Worm (Caenorhabditis elegans) whole organism, L2 larva: ENCODE measurements around the gene C08E8.4.
"Not testable (repeated sequence)": the region's sequence is repeated elsewhere in the genome, so short reads cannot be mapped to it uniquely, and the experiment has no call there.

Experiments used
- C34F6.9 ChIP-seq: fragments of 150-350 bp; optimal IDR thresholded peaks from 2 replicates; lab custom pipeline; 2014; ENCODE audit warnings: missing biosample characterization, missing genetic modification characterization
- F13H6.1 ChIP-seq: sonication (generic microtip); optimal IDR thresholded peaks from 2 replicates; lab custom pipeline; 2016; ENCODE audit warnings: missing genetic modification characterization, missing compliant biosample characterization
- R02D3.7 ChIP-seq: fragments of 150-350 bp; optimal IDR thresholded peaks from 2 replicates; lab custom pipeline; 2014; ENCODE audit warnings: missing biosample characterization, missing genetic modification characterization
- Y55F3AM.14 ChIP-seq: fragments of 200-800 bp; sonication (Bioruptor generic); optimal IDR thresholded peaks from 2 replicates; lab custom pipeline; 2018; ENCODE audit warnings: mild to moderate bottlenecking, missing genetic modification characterization, missing compliant biosample characterization
- ZK546.5 ChIP-seq: sonication (generic microtip); optimal IDR thresholded peaks from 2 replicates; lab custom pipeline; 2017; ENCODE audit warnings: missing biosample characterization, missing genetic modification characterization
- alr-1 ChIP-seq: fragments of 150-350 bp; optimal IDR thresholded peaks from 2 replicates; lab custom pipeline; 2014; ENCODE audit warnings: missing biosample characterization, missing genetic modification characterization
- ama-1 ChIP-seq: fragments of 150-350 bp; optimal IDR thresholded peaks from 2 replicates; lab custom pipeline; 2018; ENCODE audit warnings: inconsistent platforms
- blmp-1 ChIP-seq: sonication (generic microtip); optimal IDR thresholded peaks from 2 replicates; lab custom pipeline; 2017; ENCODE audit warnings: missing genetic modification characterization, mild to moderate bottlenecking, missing compliant biosample characterization, antibody characterized with exemption, moderate library complexity; ENCODE audit not compliant: insufficient read depth
- ceh-16 ChIP-seq: fragments of 150-350 bp; optimal IDR thresholded peaks from 2 replicates; lab custom pipeline; 2014; ENCODE audit warnings: missing biosample characterization, missing genetic modification characterization
- ceh-82 ChIP-seq: fragments of 150-350 bp; optimal IDR thresholded peaks from 2 replicates; lab custom pipeline; 2014; ENCODE audit warnings: missing biosample characterization, missing genetic modification characterization
- crh-2 ChIP-seq: sonication (generic microtip); optimal IDR thresholded peaks from 2 replicates; lab custom pipeline; 2017; ENCODE audit warnings: missing biosample characterization, missing genetic modification characterization
- dmd-4 ChIP-seq: sonication (generic microtip); optimal IDR thresholded peaks from 2 replicates; lab custom pipeline; 2017; ENCODE audit warnings: missing biosample characterization, missing genetic modification characterization
- egl-27 ChIP-seq: sonication (generic microtip); optimal IDR thresholded peaks from 3 replicates; lab custom pipeline; 2017; ENCODE audit warnings: missing biosample characterization, missing genetic modification reagents, missing genetic modification characterization
- fos-1 ChIP-seq: fragments of 150-350 bp; optimal IDR thresholded peaks from 2 replicates; lab custom pipeline; 2014; ENCODE audit warnings: missing biosample characterization, missing genetic modification characterization
- lin-11 ChIP-seq: fragments of 150-350 bp; sonication (generic microtip); optimal IDR thresholded peaks from 2 replicates; lab custom pipeline; 2014; ENCODE audit warnings: missing biosample characterization, missing genetic modification characterization, inconsistent platforms, mixed read lengths
- lin-13 ChIP-seq: fragments of 150-350 bp; optimal IDR thresholded peaks from 2 replicates; lab custom pipeline; 2014; ENCODE audit warnings: missing biosample characterization, missing genetic modification reagents, missing genetic modification characterization
- lsy-2 ChIP-seq, 2 experiments: fragments of 150-350 bp in 1 of 2; sonication (generic microtip) in 1 of 2; optimal IDR thresholded peaks; 2 replicates each; lab custom pipeline; 2014 to 2017; ENCODE audit warnings: missing biosample characterization in 2 of 2, missing genetic modification characterization in 2 of 2
- mab-5 ChIP-seq: fragments of 150-350 bp; optimal IDR thresholded peaks from 2 replicates; lab custom pipeline; 2014; ENCODE audit warnings: missing biosample characterization, missing genetic modification characterization
- mdl-1 ChIP-seq, 2 experiments: fragments of 150-350 bp in 1 of 2; sonication (generic microtip) in 1 of 2; optimal IDR thresholded peaks; 2 replicates each; lab custom pipeline; 2017; ENCODE audit warnings: missing biosample characterization in 2 of 2, missing genetic modification characterization in 2 of 2
- nhr-10 ChIP-seq: sonication (generic microtip); optimal IDR thresholded peaks from 2 replicates; lab custom pipeline; 2017; ENCODE audit warnings: missing biosample characterization, missing genetic modification characterization
- nhr-11 ChIP-seq: fragments of 150-350 bp; optimal IDR thresholded peaks from 2 replicates; lab custom pipeline; 2014; ENCODE audit warnings: missing biosample characterization, missing genetic modification characterization
- nhr-12 ChIP-seq: fragments of 150-350 bp; optimal IDR thresholded peaks from 2 replicates; lab custom pipeline; 2014; ENCODE audit warnings: missing biosample characterization, missing genetic modification characterization
- nhr-129 ChIP-seq: fragments of 150-350 bp; optimal IDR thresholded peaks from 2 replicates; lab custom pipeline; 2014; ENCODE audit warnings: missing biosample characterization, missing genetic modification characterization
- nhr-21 ChIP-seq: fragments of 150-350 bp; optimal IDR thresholded peaks from 2 replicates; lab custom pipeline; 2014; ENCODE audit warnings: missing biosample characterization, missing genetic modification characterization
- nhr-23 ChIP-seq: fragments of 150-350 bp; optimal IDR thresholded peaks from 2 replicates; lab custom pipeline; 2014; ENCODE audit warnings: missing biosample characterization, missing genetic modification reagents, missing genetic modification characterization
- nhr-6 ChIP-seq: fragments of 150-350 bp; optimal IDR thresholded peaks from 2 replicates; lab custom pipeline; 2014; ENCODE audit warnings: missing biosample characterization, missing genetic modification characterization
- nhr-77 ChIP-seq: fragments of 150-350 bp; optimal IDR thresholded peaks from 2 replicates; lab custom pipeline; 2014; ENCODE audit warnings: missing biosample characterization, missing genetic modification characterization
- peb-1 ChIP-seq: fragments of 150-350 bp; optimal IDR thresholded peaks from 2 replicates; lab custom pipeline; 2014; ENCODE audit warnings: missing biosample characterization, missing genetic modification characterization
- skn-1 ChIP-seq: sonication (generic microtip); optimal IDR thresholded peaks from 2 replicates; lab custom pipeline; 2017; ENCODE audit warnings: missing biosample characterization, missing genetic modification characterization
- snpc-4 ChIP-seq: fragments of 150-350 bp; optimal IDR thresholded peaks from 2 replicates; lab custom pipeline; 2014; ENCODE audit warnings: missing biosample characterization, missing genetic modification characterization
- unc-55 ChIP-seq: fragments of 150-350 bp; sonication (generic microtip); optimal IDR thresholded peaks from 3 replicates; lab custom pipeline; 2014; ENCODE audit warnings: missing biosample characterization, missing genetic modification reagents, missing genetic modification characterization
- zag-1 ChIP-seq: fragments of 150-350 bp; optimal IDR thresholded peaks from 2 replicates; lab custom pipeline; 2014; ENCODE audit warnings: missing biosample characterization, missing genetic modification characterization
- ztf-11 ChIP-seq: sonication (generic microtip); optimal IDR thresholded peaks from 2 replicates; lab custom pipeline; 2017; ENCODE audit warnings: missing biosample characterization, missing genetic modification characterization
- ztf-4 ChIP-seq: fragments of 150-350 bp; optimal IDR thresholded peaks from 2 replicates; lab custom pipeline; 2014; ENCODE audit warnings: missing biosample characterization, missing genetic modification characterization

The C08E8.4 gene

ce11 chrV:18397814-18398213 is 26.2 kb downstream of the C08E8.4 start, which contains the start of gene Y51A2B.16:
TSS of gene Y51A2B.16 (minus strand) at chrV:18397914.
- TF ChIP-seq mab-5 (tag; lab: Kevin White, UChicago) (no peak), nhr-77 (no peak), crh-2 (tag; lab: Kevin White, UChicago) (no peak), ama-1 (lab: Kevin White, UChicago) (no peak), Y55F3AM.14 (GFP tag; lab: Kevin White, UChicago) (no peak), F13H6.1 (tag; lab: Kevin White, UChicago) (no peak), nhr-12 (tag; lab: Kevin White, UChicago) (no peak), nhr-11 (no peak), nhr-10 (tag; lab: Kevin White, UChicago) (no peak)

ce11 chrV:18402743-18403142 is 31.1 kb downstream of the C08E8.4 start:
- TF ChIP-seq fos-1 (tag; lab: Kevin White, UChicago) (no peak), C34F6.9 (tag; lab: Kevin White, UChicago) (no peak), nhr-21 (tag; lab: Kevin White, UChicago) (no peak), nhr-11 (no peak), peb-1 (no peak), lin-11 (tag; lab: Kevin White, UChicago) (no peak), ama-1 (lab: Kevin White, UChicago) (no peak), ceh-16 (no peak), nhr-6 (tag; lab: Kevin White, UChicago) (no peak), nhr-10 (tag; lab: Kevin White, UChicago) (no peak), blmp-1 (tag; lab: Kevin White, UChicago) (no peak), dmd-4 (tag; lab: Kevin White, UChicago) (no peak), ceh-82 (tag; lab: Kevin White, UChicago) (no peak), lsy-2 (tag; optimal IDR thresholded peaks at IDR 0.05; lab: Kevin White, UChicago) (no peak), nhr-23 (tag; lab: Kevin White, UChicago) (no peak), alr-1 (no peak), lin-13 (GFP tag; lab: Kevin White, UChicago) (no peak), snpc-4 (tag; lab: Kevin White, UChicago) (no peak), zag-1 (tag; lab: Kevin White, UChicago) (no peak)

- TF ChIP-seq skn-1, snpc-4, ztf-11 (tag; lab: Kevin White, UChicago): not testable (repeated sequence)
Measured at ce11 chrV:18404767-18405166, 33.1 kb downstream of the C08E8.4 start, which contains the start of gene srh-209. TSS of gene srh-209 (minus strand) at chrV:18404867.

ce11 chrV:18410142-18410541 is 38.5 kb downstream of the C08E8.4 start, which contains the start of gene srh-207:
TSS of gene srh-207 (minus strand) at chrV:18410242.
- TF ChIP-seq nhr-11 (no peak), ztf-4 (no peak), nhr-23 (tag; lab: Kevin White, UChicago) (no peak), ama-1 (lab: Kevin White, UChicago) (no peak), egl-27 (no peak), mdl-1 (tag; optimal IDR thresholded peaks at IDR 0.05; lab: Kevin White, UChicago) (no peak), F13H6.1 (tag; lab: Kevin White, UChicago) (no peak), unc-55 (GFP tag; lab: Kevin White, UChicago) (no peak)

- TF ChIP-seq fos-1 (tag; lab: Kevin White, UChicago) (peak; percentile 1), crh-2 (tag; lab: Kevin White, UChicago) (no peak)
Measured at ce11 chrV:18412351-18412750, 40.7 kb downstream of the C08E8.4 start.

ce11 chrV:18412887-18413286 is 41.2 kb downstream of the C08E8.4 start, which contains the start of gene ZK262.2:
TSS of gene ZK262.2 (minus strand) at chrV:18412987.
- TF ChIP-seq mab-5 (tag; lab: Kevin White, UChicago) (no peak), R02D3.7 (no peak), ztf-4 (no peak), nhr-21 (tag; lab: Kevin White, UChicago) (no peak), nhr-129 (tag; lab: Kevin White, UChicago) (no peak), ZK546.5 (no peak), nhr-6 (tag; lab: Kevin White, UChicago) (no peak)
